Fruit fly (Drosophila melanogaster): ENCODE results near the gene CG13887.

Gene CG13887

dm6 chr3L:805642-806218 is 31.9 kb upstream of the CG13887 start (continued):
- TF ChIP-seq row (GFP tag; IDR thresholded peaks at IDR 0.05) (peak; percentile 45; the same call in 1 of the 3 replicates), caup (GFP tag; optimal IDR thresholded peaks at IDR 0.05; ENCODE audit: severe bottlenecking) (peak; percentile 25), Bdp1 (GFP tag; optimal IDR thresholded peaks at IDR 0.05) (no peak), Atf3 (GFP tag; optimal IDR thresholded peaks at IDR 0.05) (peak; percentile 15), CG2116 (GFP tag; optimal IDR thresholded peaks at IDR 0.05) (peak; percentile 6), cad (GFP tag; optimal IDR thresholded peaks at IDR 0.05) (no peak), gem (tag; optimal IDR thresholded peaks at IDR 0.05) (peak; percentile 70), CG6272 (GFP tag; IDR thresholded peaks at IDR 0.05) (peak; percentile 6; the same call in 1 of the 2 replicates), Bteb2 (GFP tag; optimal IDR thresholded peaks at IDR 0.05) (no peak), tio (GFP tag; optimal IDR thresholded peaks at IDR 0.05) (peak; percentile 11), CG6689 (GFP tag; IDR thresholded peaks at IDR 0.05) (peak; percentile 68), CG1603 (tag; optimal IDR thresholded peaks at IDR 0.05) (peak; percentile 74), nmo (GFP tag; optimal IDR thresholded peaks at IDR 0.05) (peak; percentile 49), CG12769 (tag; optimal IDR thresholded peaks at IDR 0.05) (no peak), HLH54F (GFP tag; optimal IDR thresholded peaks at IDR 0.05) (no peak), vnd (GFP tag; IDR thresholded peaks at IDR 0.05; ENCODE audit: partially characterized antibody) (no peak), CG6765 (GFP tag; optimal IDR thresholded peaks at IDR 0.05) (peak; percentile 17), CG18764 (GFP tag; optimal IDR thresholded peaks at IDR 0.05) (peak; percentile 36), Med (GFP tag) (peak; percentile 91), CG10267 (tag; optimal IDR thresholded peaks at IDR 0.05) (peak; percentile 49), salm (tag; optimal IDR thresholded peaks at IDR 0.05) (peak; percentile 18), dmrt99B (tag; optimal IDR thresholded peaks at IDR 0.05) (peak; percentile 77), CG11247 (GFP tag; IDR thresholded peaks at IDR 0.05) (0 out of 2 replicates have a peak, but pooled peaks have one; percentile 26), sob (GFP tag; IDR thresholded peaks at IDR 0.05) (peak; percentile 57; the same call in 1 of the 2 replicates), CG8089 (GFP tag; optimal IDR thresholded peaks at IDR 0.05) (peak; percentile 49), zf30C (GFP tag; optimal IDR thresholded peaks at IDR 0.05) (no peak), cwo (GFP tag; optimal IDR thresholded peaks at IDR 0.05) (peak; percentile 48), Ptx1 (GFP tag; IDR thresholded peaks at IDR 0.05) (peak; percentile 61), cas (GFP tag; IDR thresholded peaks at IDR 0.05) (no peak), Max (GFP tag; optimal IDR thresholded peaks at IDR 0.05) (no peak), sisA (GFP tag; IDR thresholded peaks at IDR 0.05) (peak; percentile 60), trh (GFP tag; optimal IDR thresholded peaks at IDR 0.05) (no peak), CG42726 (GFP tag; IDR thresholded peaks at IDR 0.05; ENCODE audit: partially characterized antibody) (no peak), grn (GFP tag; optimal IDR thresholded peaks at IDR 0.05) (no peak), Sry-δ (GFP tag; optimal IDR thresholded peaks at IDR 0.05) (peak; percentile 5), NC2α (GFP tag; optimal IDR thresholded peaks at IDR 0.05) (peak; percentile 21), Lim3 (GFP tag; IDR thresholded peaks at IDR 0.05) (0 out of 2 replicates have a peak, but pooled peaks have one; percentile 7), Abd-B (GFP tag; optimal IDR thresholded peaks at IDR 0.05) (peak; percentile 10), CG3065 (GFP tag; optimal IDR thresholded peaks at IDR 0.05) (no peak), CG2712 (tag; optimal IDR thresholded peaks at IDR 0.05) (peak; percentile 72), Aef1 (GFP tag; IDR thresholded peaks at IDR 0.05) (no peak), D19A (tag; optimal IDR thresholded peaks at IDR 0.05) (peak; percentile 50), CG9727 (GFP tag; optimal IDR thresholded peaks at IDR 0.05) (peak; percentile 71), CG1647 (GFP tag; optimal IDR thresholded peaks at IDR 0.05) (no peak), CG2875 (GFP tag; optimal IDR thresholded peaks at IDR 0.05) (peak; percentile 45), CG30431 (GFP tag; optimal IDR thresholded peaks at IDR 0.05) (no peak), CG2678 (tag; optimal IDR thresholded peaks at IDR 0.05) (peak; percentile 69), CG12155 (GFP tag; optimal IDR thresholded peaks at IDR 0.05) (no peak), wor (GFP tag; IDR thresholded peaks at IDR 0.05) (0 out of 2 replicates have a peak, but pooled peaks have one; percentile 45), otp (GFP tag; IDR thresholded peaks at IDR 0.05) (peak; percentile 58; the same call in 2 of the 3 replicates)
